Worm (Caenorhabditis elegans) whole organism, L4 larva: ENCODE measurements around the gene gadr-2.

Source experiments
- F10B5.3 ChIP-seq: sonication (generic microtip); optimal IDR thresholded peaks from 2 replicates; lab custom pipeline; 2016; ENCODE audit warnings: mild to moderate bottlenecking, missing genetic modification characterization, missing compliant biosample characterization
- Y105C5A.15 ChIP-seq: fragments of 200-800 bp; sonication (Bioruptor generic); IDR thresholded peaks from 2 replicates; pipeline ENCODE4 v1.3.6; 2022; ENCODE audit warnings: missing genetic modification characterization, missing compliant biosample characterization
- ZK337.2 ChIP-seq: fragments of 200-800 bp; sonication (Bioruptor generic); IDR thresholded peaks from 2 replicates; pipeline ENCODE4 v1.3.6; 2022; ENCODE audit warnings: missing genetic modification reagents, missing genetic modification characterization, missing compliant biosample characterization
- ama-1 ChIP-seq: fragments of 150-350 bp; optimal IDR thresholded peaks from 2 replicates; lab custom pipeline; 2014; ENCODE audit warnings: inconsistent platforms, mixed read lengths
- lsy-2 ChIP-seq, 2 experiments: fragments of 150-350 bp in 1 of 2; sonication (generic microtip) in 1 of 2; optimal IDR thresholded peaks; 2 replicates each; lab custom pipeline; 2014 to 2017; ENCODE audit warnings: missing biosample characterization in 2 of 2, missing genetic modification characterization in 2 of 2
- nhr-25 ChIP-seq: sonication (generic microtip); optimal IDR thresholded peaks from 2 replicates; lab custom pipeline; 2017; ENCODE audit warnings: missing genetic modification characterization, mild to moderate bottlenecking, missing compliant biosample characterization, antibody characterized with exemption, moderate library complexity, borderline replicate concordance; ENCODE audit not compliant: insufficient read depth
- pqm-1 ChIP-seq: sonication (generic microtip); optimal IDR thresholded peaks from 2 replicates; lab custom pipeline; 2017; ENCODE audit warnings: missing biosample characterization, missing genetic modification characterization
- snpc-4 ChIP-seq: fragments of 150-350 bp; optimal IDR thresholded peaks from 2 replicates; lab custom pipeline; 2014; ENCODE audit warnings: missing biosample characterization, missing genetic modification characterization
- unc-130 ChIP-seq: sonication (generic microtip); optimal IDR thresholded peaks from 2 replicates; lab custom pipeline; 2016; ENCODE audit warnings: missing genetic modification reagents, missing genetic modification characterization, missing compliant biosample characterization

ce11 chrIV:9523139-9523538, 38.2 kb upstream of the gadr-2 start:
- TF ChIP-seq ZK337.2 (no peak), Y105C5A.15 (GFP tag; lab: Robert Waterston, UW) (no peak), nhr-25 (tag; lab: Kevin White, UChicago) (no peak), unc-130 (GFP tag; lab: Kevin White, UChicago) (no peak), ama-1 (no peak), pqm-1 (tag; lab: Kevin White, UChicago) (no peak), lsy-2 (tag; optimal IDR thresholded peaks at IDR 0.05; lab: Kevin White, UChicago) (no peak), snpc-4 (tag; lab: Kevin White, UChicago) (no peak), F10B5.3 (tag; lab: Kevin White, UChicago) (no peak)
